Worm (Caenorhabditis elegans) whole organism, late embryonic: Measurements from ENCODE around the gene srpa-68.

Experiments
- dmd-4 ChIP-seq: sonication (generic microtip); optimal IDR thresholded peaks from 2 replicates; lab custom pipeline; 2016; ENCODE audit warnings: borderline replicate concordance, missing genetic modification characterization, missing compliant biosample characterization
- gmeb-2 ChIP-seq: sonication (generic microtip); optimal IDR thresholded peaks from 2 replicates; lab custom pipeline; 2016; ENCODE audit warnings: missing genetic modification characterization, inconsistent platforms, missing compliant biosample characterization
- syd-9 ChIP-seq: sonication (generic microtip); optimal IDR thresholded peaks from 2 replicates; lab custom pipeline; 2016; ENCODE audit warnings: mild to moderate bottlenecking, missing genetic modification characterization, moderate library complexity, missing compliant biosample characterization

- no peak for TF ChIP-seq gmeb-2 (tag; lab: Kevin White, UChicago)
- TF ChIP-seq dmd-4, result no peak
- TF ChIP-seq syd-9, result no peak
Observed at ce11 chrV:12295015-12295414, 3.6 kb upstream of the srpa-68 start.
